Worm (Caenorhabditis elegans) whole organism, L4 larva: ENCODE measurements around the gene nas-11.

ENCODE experiments used
- D1046.2 ChIP-seq: fragments of 200-800 bp; sonication (Bioruptor generic); IDR thresholded peaks from 2 replicates; pipeline ENCODE4 v1.3.6; 2022; ENCODE audit warnings: missing genetic modification characterization, missing compliant biosample characterization
- F10B5.3 ChIP-seq: sonication (generic microtip); optimal IDR thresholded peaks from 2 replicates; lab custom pipeline; 2016; ENCODE audit warnings: mild to moderate bottlenecking, missing genetic modification characterization, missing compliant biosample characterization
- F37D6.2 ChIP-seq: sonication (generic microtip); optimal IDR thresholded peaks from 2 replicates; lab custom pipeline; 2016; ENCODE audit warnings: mild to moderate bottlenecking, missing genetic modification characterization, missing compliant biosample characterization
- F49E8.2 ChIP-seq: sonication (generic microtip); optimal IDR thresholded peaks from 2 replicates; lab custom pipeline; 2016; ENCODE audit warnings: missing compliant biosample characterization, mild to moderate bottlenecking, missing genetic modification characterization, borderline replicate concordance
- T26A8.4 ChIP-seq: fragments of 200-800 bp; sonication (Bioruptor generic); IDR thresholded peaks from 2 replicates; pipeline ENCODE4 v1.3.6; 2022; ENCODE audit warnings: missing genetic modification characterization, missing compliant biosample characterization
- Y105C5A.15 ChIP-seq: fragments of 200-800 bp; sonication (Bioruptor generic); IDR thresholded peaks from 2 replicates; pipeline ENCODE4 v1.3.6; 2022; ENCODE audit warnings: missing genetic modification characterization, missing compliant biosample characterization
- aha-1 ChIP-seq: fragments of 150-350 bp; peaks from one replicate; lab custom pipeline; 2014; ENCODE audit warnings: missing biosample characterization, missing genetic modification characterization
- ama-1 ChIP-seq: fragments of 150-350 bp; optimal IDR thresholded peaks from 2 replicates; lab custom pipeline; 2014; ENCODE audit warnings: inconsistent platforms, mixed read lengths
- attf-4 ChIP-seq: sonication (generic microtip); optimal IDR thresholded peaks from 3 replicates; lab custom pipeline; 2017; ENCODE audit warnings: missing biosample characterization, missing genetic modification characterization
- ceh-62 ChIP-seq: sonication (generic microtip); optimal IDR thresholded peaks from 2 replicates; lab custom pipeline; 2017; ENCODE audit warnings: missing biosample characterization, missing genetic modification characterization
- ces-1 ChIP-seq: fragments of 150-350 bp; sonication (generic microtip); optimal IDR thresholded peaks from 4 replicates; lab custom pipeline; 2014; ENCODE audit warnings: missing biosample characterization, missing genetic modification reagents, missing genetic modification characterization
- daf-16 ChIP-seq, 3 experiments: sonication (generic microtip); optimal IDR thresholded peaks; 2 replicates each; lab custom pipeline; 2016 to 2017; ENCODE audit warnings: missing genetic modification characterization in 3 of 3, missing genetic modification reagents in 3 of 3, mild to moderate bottlenecking in 2 of 3, missing compliant biosample characterization in 2 of 3, missing biosample characterization in 1 of 3, moderate library complexity in 1 of 3
- dmd-6 ChIP-seq: fragments of 200-800 bp; sonication (Bioruptor generic); IDR thresholded peaks from 2 replicates; pipeline ENCODE4 v1.3.6; 2022; ENCODE audit warnings: missing genetic modification reagents, missing genetic modification characterization, missing compliant biosample characterization
- fkh-10 ChIP-seq: fragments of 150-350 bp; optimal IDR thresholded peaks from 2 replicates; lab custom pipeline; 2014; ENCODE audit warnings: missing biosample characterization, missing genetic modification reagents, missing genetic modification characterization
- hif-1 ChIP-seq, 2 experiments: sonication (generic microtip); optimal IDR thresholded peaks; 2 replicates each; lab custom pipeline; 2016 to 2017; ENCODE audit warnings: missing compliant biosample characterization in 2 of 2, missing genetic modification characterization in 2 of 2, missing genetic modification reagents in 2 of 2, missing genotype in 2 of 2, mild to moderate bottlenecking in 1 of 2
- hlh-11 ChIP-seq: fragments of 200-800 bp; sonication (Bioruptor generic); optimal IDR thresholded peaks from 2 replicates; lab custom pipeline; 2018; ENCODE audit warnings: mild to moderate bottlenecking, missing genetic modification characterization, missing compliant biosample characterization
- hlh-30 ChIP-seq: sonication (generic microtip); optimal IDR thresholded peaks from 2 replicates; lab custom pipeline; 2017; ENCODE audit warnings: antibody characterized with exemption, mild to moderate bottlenecking, missing genetic modification characterization, missing compliant biosample characterization; ENCODE audit not compliant: insufficient read depth
- jun-1 ChIP-seq: fragments of 150-350 bp; optimal IDR thresholded peaks from 2 replicates; lab custom pipeline; 2014; ENCODE audit warnings: missing biosample characterization, missing genetic modification reagents, missing genetic modification characterization
- lin-15B ChIP-seq: fragments of 150-350 bp; sonication (generic microtip); optimal IDR thresholded peaks from 3 replicates; lab custom pipeline; 2014; ENCODE audit warnings: missing biosample characterization, missing genetic modification characterization
- lin-29 ChIP-seq: fragments of 200-800 bp; sonication (Bioruptor generic); IDR thresholded peaks from 2 replicates; pipeline ENCODE4 v1.3.6; 2022; ENCODE audit warnings: missing genetic modification reagents, missing genetic modification characterization, missing compliant biosample characterization
- lin-38 ChIP-seq: fragments of 200-800 bp; sonication (Bioruptor generic); IDR thresholded peaks from 2 replicates; pipeline ENCODE4 v1.3.6; 2022; ENCODE audit warnings: missing genetic modification reagents, missing genetic modification characterization, missing compliant biosample characterization
- lin-39 ChIP-seq: fragments of 150-350 bp; optimal IDR thresholded peaks from 2 replicates; lab custom pipeline; 2014; ENCODE audit warnings: missing biosample characterization, missing genetic modification reagents, missing genetic modification characterization
- madf-9 ChIP-seq: fragments of 200-800 bp; sonication (Bioruptor generic); conservative IDR thresholded peaks from 2 replicates; pipeline ENCODE4 v1.3.6; 2022; ENCODE audit warnings: missing genetic modification reagents, missing genetic modification characterization, missing compliant biosample characterization
- mdl-1 ChIP-seq, 2 experiments: fragments of 150-350 bp in 1 of 2; sonication (generic microtip) in 1 of 2; optimal IDR thresholded peaks; 2 replicates each; lab custom pipeline; 2014 to 2017; ENCODE audit warnings: missing biosample characterization in 2 of 2, missing genetic modification characterization in 2 of 2
- mdt-29 ChIP-seq: fragments of 200-800 bp; sonication (Bioruptor generic); IDR thresholded peaks from 2 replicates; pipeline ENCODE4 v1.3.6; 2022; ENCODE audit warnings: missing genetic modification reagents, missing genetic modification characterization, missing compliant biosample characterization
- mes-2 ChIP-seq: sonication (generic microtip); optimal IDR thresholded peaks from 2 replicates; lab custom pipeline; 2016; ENCODE audit warnings: missing genotype, mild to moderate bottlenecking, missing genetic modification characterization, missing compliant biosample characterization; ENCODE audit not compliant: poor library complexity, severe bottlenecking
- mxl-2 ChIP-seq: fragments of 200-800 bp; sonication (Bioruptor generic); conservative IDR thresholded peaks from 2 replicates; pipeline ENCODE4 v1.3.6; 2022; ENCODE audit warnings: missing genetic modification reagents, missing genetic modification characterization, missing compliant biosample characterization
- nhr-11 ChIP-seq: fragments of 150-350 bp; optimal IDR thresholded peaks from 2 replicates; lab custom pipeline; 2014; ENCODE audit warnings: missing biosample characterization, missing genetic modification characterization
- nhr-28 ChIP-seq: fragments of 150-350 bp; optimal IDR thresholded peaks from 2 replicates; lab custom pipeline; 2014; ENCODE audit warnings: missing biosample characterization, missing genetic modification characterization
- pha-4 ChIP-seq, 2 experiments: fragments of 150-350 bp in 1 of 2; fragments of 200-800 bp in 1 of 2; sonication (Bioruptor generic) in 1 of 2; IDR thresholded peaks in 1 of 2; optimal IDR thresholded peaks in 1 of 2; 2 replicates each; pipeline versions ENCODE4 v1.3.6 to Lab custom; 2014 to 2022; ENCODE audit warnings: missing genetic modification characterization in 2 of 2, missing genetic modification reagents in 2 of 2, missing biosample characterization in 1 of 2, missing compliant biosample characterization in 1 of 2
- php-3 ChIP-seq: fragments of 200-800 bp; sonication (Bioruptor generic); IDR thresholded peaks from 2 replicates; pipeline ENCODE4 v1.3.6; 2022; ENCODE audit warnings: missing genetic modification reagents, missing genetic modification characterization, missing compliant biosample characterization
- rbr-2 ChIP-seq: sonication (generic microtip); optimal IDR thresholded peaks from 2 replicates; lab custom pipeline; 2016; ENCODE audit warnings: missing genotype, missing genetic modification characterization, missing compliant biosample characterization
- saeg-2 ChIP-seq: fragments of 200-800 bp; sonication (Bioruptor generic); IDR thresholded peaks from 2 replicates; pipeline ENCODE4 v1.3.6; 2022; ENCODE audit warnings: missing genetic modification reagents, missing genetic modification characterization, missing compliant biosample characterization
- set-16 ChIP-seq: fragments of 200-800 bp; sonication (Bioruptor generic); IDR thresholded peaks from 2 replicates; pipeline ENCODE4 v1.3.6; 2022; ENCODE audit warnings: missing genetic modification reagents, missing genetic modification characterization, missing compliant biosample characterization
- spr-1 ChIP-seq: sonication (generic microtip); optimal IDR thresholded peaks from 2 replicates; lab custom pipeline; 2016; ENCODE audit warnings: mild to moderate bottlenecking, missing genetic modification characterization, missing compliant biosample characterization
- unc-39 ChIP-seq: sonication (generic microtip); optimal IDR thresholded peaks from 2 replicates; lab custom pipeline; 2017; ENCODE audit warnings: missing biosample characterization, missing genetic modification characterization
- unc-62 ChIP-seq, 3 experiments: fragments of 150-350 bp in 1 of 3; sonication (generic microtip); optimal IDR thresholded peaks in 2 of 3; peaks in 1 of 3; 1 replicate in 1 of 3; 2 replicates in 2 of 3; lab custom pipeline; 2014 to 2017; ENCODE audit warnings: missing biosample characterization in 3 of 3, missing genetic modification characterization in 3 of 3, missing genetic modification reagents in 3 of 3, missing genotype in 1 of 3
- vab-7 ChIP-seq: fragments of 200-800 bp; sonication (Bioruptor generic); IDR thresholded peaks from 2 replicates; pipeline ENCODE4 v1.3.6; 2022; ENCODE audit warnings: missing genetic modification reagents, missing genetic modification characterization, missing compliant biosample characterization
- zfp-3 ChIP-seq: fragments of 200-800 bp; sonication (Bioruptor generic); conservative IDR thresholded peaks from 2 replicates; pipeline ENCODE4 v1.3.6; 2022; ENCODE audit warnings: missing genetic modification reagents, missing genetic modification characterization, missing compliant biosample characterization
- ztf-11 ChIP-seq: fragments of 150-350 bp; optimal IDR thresholded peaks from 2 replicates; lab custom pipeline; 2014; ENCODE audit warnings: missing biosample characterization, missing genetic modification characterization

Gene nas-11

ce11 chrX:6744978-6745377 lies 31.6 kb downstream of the nas-11 start:
- no peak for TF ChIP-seq ces-1 (GFP tag; lab: Kevin White, UChicago)
- TF ChIP-seq php-3 (GFP tag; lab: Robert Waterston, UW) = no peak
- no peak for TF ChIP-seq mes-2 (tag; lab: Kevin White, UChicago)
- peak; percentile 42 for TF ChIP-seq rbr-2
- no peak for TF ChIP-seq pha-4 (GFP tag; IDR thresholded peaks at IDR 0.05; lab: Robert Waterston, UW)
- TF ChIP-seq pha-4 (tag; optimal IDR thresholded peaks at IDR 0.05; lab: Kevin White, UChicago) = no peak
- TF ChIP-seq mdt-29 (GFP tag; lab: Robert Waterston, UW) = no peak
- TF ChIP-seq vab-7 = peak; percentile 18; the same call in 1 of the 2 replicates
- peak; percentile 5; the same call in 1 of the 2 replicates for TF ChIP-seq set-16
- TF ChIP-seq fkh-10 (GFP tag; lab: Kevin White, UChicago) = peak; percentile 79
- no peak for TF ChIP-seq lin-39 (tag; lab: Kevin White, UChicago)
- no peak for TF ChIP-seq T26A8.4 (GFP tag; lab: Robert Waterston, UW)
- TF ChIP-seq aha-1 (tag; lab: Kevin White, UChicago) = peak; percentile 84
- TF ChIP-seq F49E8.2 (tag; lab: Kevin White, UChicago) = no peak
- peak; percentile 3 for TF ChIP-seq F37D6.2 (tag; lab: Kevin White, UChicago)
- TF ChIP-seq saeg-2 (GFP tag; lab: Robert Waterston, UW) = no peak
- no peak for TF ChIP-seq lin-15B (tag; lab: Kevin White, UChicago)
- no peak for TF ChIP-seq dmd-6
- peak; percentile 10 for TF ChIP-seq unc-39 (tag; lab: Kevin White, UChicago)
- TF ChIP-seq attf-4 (tag; lab: Kevin White, UChicago) = no peak
- TF ChIP-seq, all 104 proteins: peak for 7

ce11 chrX:6745515-6745914 lies 32.1 kb downstream of the nas-11 start:
- TF ChIP-seq ama-1 (lab: Kevin White, UChicago) = no peak
- no peak for TF ChIP-seq ceh-62 (tag; lab: Kevin White, UChicago)
- TF ChIP-seq zfp-3 (GFP tag; lab: Robert Waterston, UW) = no peak
- TF ChIP-seq mxl-2 (GFP tag; lab: Robert Waterston, UW) = peak; percentile 40; the same call in 1 of the 2 replicates
- no peak for TF ChIP-seq jun-1
- no peak for TF ChIP-seq saeg-2 (GFP tag; lab: Robert Waterston, UW)
- no peak for TF ChIP-seq aha-1 (tag; lab: Kevin White, UChicago)
- no peak for TF ChIP-seq F10B5.3
- no peak for TF ChIP-seq spr-1 (tag; lab: Kevin White, UChicago)
- TF ChIP-seq lin-38 (GFP tag; lab: Robert Waterston, UW) = no peak
- TF ChIP-seq lin-29 (GFP tag; lab: Robert Waterston, UW) = no peak
- peak in 1 of 2 experiments; percentile 50 for TF ChIP-seq daf-16 (GFP tag; optimal IDR thresholded peaks at IDR 0.05; lab: Kevin White, UChicago)
- TF ChIP-seq daf-16 (tag; optimal IDR thresholded peaks at IDR 0.05; lab: Kevin White, UChicago) = no peak
- no peak for TF ChIP-seq vab-7
- TF ChIP-seq ztf-11 = no peak
- peak; percentile 0 for TF ChIP-seq nhr-28
- TF ChIP-seq unc-62 (GFP tag; optimal IDR thresholded peaks at IDR 0.05 in 1 of 2; lab: Kevin White, UChicago) = no peak
- TF ChIP-seq unc-62 (tag; optimal IDR thresholded peaks at IDR 0.05; lab: Kevin White, UChicago) = no peak
- TF ChIP-seq mdl-1 (tag; optimal IDR thresholded peaks at IDR 0.05; lab: Kevin White, UChicago) = peak in 1 of 2 experiments; percentile 93
- TF ChIP-seq dmd-6 = 0 out of 2 replicates have a peak, but pooled peaks have one; percentile 11
- peak in 1 of 2 experiments; percentile 4 for TF ChIP-seq hif-1 (tag; optimal IDR thresholded peaks at IDR 0.05; lab: Kevin White, UChicago)
- TF ChIP-seq Y105C5A.15 (GFP tag; lab: Robert Waterston, UW) = no peak
- TF ChIP-seq hlh-30 = peak; percentile 74
- TF ChIP-seq D1046.2 (GFP tag; lab: Robert Waterston, UW) = no peak
- TF ChIP-seq hlh-11 (tag; lab: Kevin White, UChicago) = peak; percentile 70
- TF ChIP-seq rbr-2 = no peak
- peak; percentile 77 for TF ChIP-seq nhr-11 (tag; lab: Kevin White, UChicago)
- TF ChIP-seq madf-9 = 0 out of 2 replicates have a peak, but pooled peaks have one; percentile 8
- TF ChIP-seq, all 104 proteins: peak for 10
